Worm (Caenorhabditis elegans) whole organism, L1 larva: Measurements from ENCODE around the gene F10E9.5.

Experiments used
- ceh-82 ChIP-seq, 3 experiments: fragments of 150-350 bp in 1 of 3; sonication (generic microtip) in 2 of 3; optimal IDR thresholded peaks; 2 replicates each; lab custom pipeline; 2014 to 2017; ENCODE audit warnings: missing biosample characterization in 3 of 3, missing genetic modification characterization in 3 of 3
- jun-1 ChIP-seq: fragments of 150-350 bp; optimal IDR thresholded peaks from 2 replicates; lab custom pipeline; 2014; ENCODE audit warnings: missing biosample characterization, missing genetic modification reagents, missing genetic modification characterization

ce11 chrIII:8299078-8299587 lies 8.3 kb upstream of the F10E9.5 start:
- TF ChIP-seq jun-1 (tag; lab: Kevin White, UChicago) (no peak), ceh-82 (tag; optimal IDR thresholded peaks at IDR 0.05; lab: Kevin White, UChicago) (no peak)
